Worm (Caenorhabditis elegans): ENCODE measurements around the gene faxc-2.
A peak's percentile ranks its signal among the peaks of the same experiment; 100 is the strongest.

The faxc-2 gene

DNA sequence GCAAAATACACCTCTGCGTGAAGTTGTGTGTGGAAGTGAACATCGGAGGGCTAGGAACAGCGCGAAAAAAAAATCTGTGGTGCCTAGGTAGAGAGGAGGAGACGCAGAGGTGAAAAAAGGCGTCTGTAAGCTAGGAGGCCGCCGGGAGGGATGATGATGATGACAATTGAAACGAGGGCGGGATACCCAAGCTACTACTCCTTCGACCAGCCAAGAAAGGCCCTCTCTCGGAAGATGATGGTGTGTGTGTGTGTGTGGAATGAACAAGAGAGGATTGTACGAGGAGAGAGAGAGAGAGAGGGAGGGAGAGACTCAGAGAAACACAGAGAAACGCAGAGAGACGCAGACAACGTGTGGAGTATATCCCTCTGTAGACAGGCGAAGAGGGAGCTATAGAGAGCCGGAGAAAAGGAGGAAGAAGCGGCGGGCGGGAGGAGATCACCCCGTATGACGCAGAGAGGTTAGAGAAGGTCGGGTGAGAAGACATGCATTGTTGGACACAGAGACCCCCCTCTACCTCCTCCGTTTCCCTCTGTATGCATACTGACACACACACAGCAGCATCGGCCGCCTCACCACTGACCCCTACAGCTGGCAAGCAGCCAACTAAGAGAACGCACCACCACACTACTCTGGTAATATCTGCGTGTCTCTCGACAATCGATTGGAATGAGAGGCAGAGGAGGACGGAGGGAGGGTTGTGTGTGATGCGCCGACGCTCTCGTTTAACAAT, 26.0 kb downstream of the faxc-2 start (continued):
- TF ChIP-seq ama-1 (optimal IDR thresholded peaks at IDR 0.05) = no peak
- peak; percentile 61 to 70 for TF ChIP-seq mdl-1 (tag; optimal IDR thresholded peaks at IDR 0.05)
- peak; percentile 23 for TF ChIP-seq blmp-1 (tag; optimal IDR thresholded peaks at IDR 0.05; ENCODE audit: insufficient read depth)

- peak; percentile 4 for TF ChIP-seq nhr-129 (tag; optimal IDR thresholded peaks at IDR 0.05)
- no peak for TF ChIP-seq nhr-23 (tag; optimal IDR thresholded peaks at IDR 0.05)
- no peak for TF ChIP-seq sma-3 (GFP tag; optimal IDR thresholded peaks at IDR 0.05)
- peak; percentile 49 for TF ChIP-seq C34F6.9 (tag; optimal IDR thresholded peaks at IDR 0.05)
- no peak for TF ChIP-seq F13H6.1 (tag; optimal IDR thresholded peaks at IDR 0.05)
- no peak for TF ChIP-seq ama-1 (optimal IDR thresholded peaks at IDR 0.05)
- TF ChIP-seq dmd-4 (tag; optimal IDR thresholded peaks at IDR 0.05) = no peak
- no peak for TF ChIP-seq ztf-1 (GFP tag; conservative IDR thresholded peaks at IDR 0.05)
- peak; percentile 44 for TF ChIP-seq gmeb-1 (tag; optimal IDR thresholded peaks at IDR 0.05)
- no peak for TF ChIP-seq nhr-11 (tag; optimal IDR thresholded peaks at IDR 0.05)
- TF ChIP-seq nhr-77 (tag; optimal IDR thresholded peaks at IDR 0.05) = no peak
- no peak for TF ChIP-seq mab-5 (tag; optimal IDR thresholded peaks at IDR 0.05)
- peak; percentile 67 for TF ChIP-seq unc-55 (GFP tag; optimal IDR thresholded peaks at IDR 0.05)
- peak in 1 of 2 experiments; percentile 58 for TF ChIP-seq lsy-2 (tag; optimal IDR thresholded peaks at IDR 0.05)
- TF ChIP-seq ZK546.5 (tag; optimal IDR thresholded peaks at IDR 0.05) = no peak
- TF ChIP-seq sma-9 (GFP tag; optimal IDR thresholded peaks at IDR 0.05) = no peak
- TF ChIP-seq sma-9 (tag; optimal IDR thresholded peaks at IDR 0.05) = no peak
- TF ChIP-seq ceh-82 (tag; optimal IDR thresholded peaks at IDR 0.05) = no peak
- TF ChIP-seq aly-2 (tag; optimal IDR thresholded peaks at IDR 0.05) = no peak
- TF ChIP-seq zag-1 (tag; optimal IDR thresholded peaks at IDR 0.05) = no peak
- no peak for TF ChIP-seq mbf-1 (tag; optimal IDR thresholded peaks at IDR 0.05)
- TF ChIP-seq unc-62 (GFP tag; optimal IDR thresholded peaks at IDR 0.05) = no peak
- TF ChIP-seq fos-1 (tag; optimal IDR thresholded peaks at IDR 0.05) = no peak
- TF ChIP-seq lin-13 (GFP tag; optimal IDR thresholded peaks at IDR 0.05) = no peak
- TF ChIP-seq nhr-6 (tag; optimal IDR thresholded peaks at IDR 0.05) = no peak
- no peak for TF ChIP-seq nhr-25 (tag; optimal IDR thresholded peaks at IDR 0.05)
- TF ChIP-seq lin-39 (tag; optimal IDR thresholded peaks at IDR 0.05) = no peak
- no peak for TF ChIP-seq ceh-16 (tag; optimal IDR thresholded peaks at IDR 0.05)
- no peak for TF ChIP-seq skn-1 (tag; optimal IDR thresholded peaks at IDR 0.05)
These were observed 28.9 kb downstream of the faxc-2 start, which contains the start of gene mrpl-20 for ce11 chrII:13337959-13338358. Gene mrpl-20 (plus strand): TSS chrII:13338281.

DNA sequence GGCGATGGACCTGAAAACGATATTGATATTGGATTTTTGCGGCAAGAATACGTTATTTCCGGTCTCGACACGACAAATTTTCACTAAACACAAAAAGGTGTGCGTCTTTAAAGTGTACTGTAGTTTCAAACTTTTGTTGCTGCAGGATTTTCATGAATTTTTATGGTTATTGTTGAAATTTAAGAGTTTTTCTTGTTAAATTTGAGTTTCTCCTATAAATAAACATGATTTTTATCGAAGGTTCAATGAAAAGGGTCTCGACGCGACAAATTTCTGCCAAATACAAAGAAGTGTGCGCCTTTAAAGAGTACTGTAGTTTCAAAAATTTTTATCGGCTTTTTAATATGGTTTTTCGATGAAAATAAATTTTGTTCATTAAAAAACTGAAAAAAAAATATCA, 30.9 kb downstream of the faxc-2 start:
- TF ChIP-seq ceh-82 (tag; optimal IDR thresholded peaks at IDR 0.05) (no peak), zag-1 (tag; optimal IDR thresholded peaks at IDR 0.05) (no peak), alr-1 (tag; optimal IDR thresholded peaks at IDR 0.05) (no peak), nhr-6 (tag; optimal IDR thresholded peaks at IDR 0.05) (no peak), gmeb-1 (tag; optimal IDR thresholded peaks at IDR 0.05) (no peak), mbf-1 (tag; optimal IDR thresholded peaks at IDR 0.05) (no peak), mab-5 (tag; optimal IDR thresholded peaks at IDR 0.05) (no peak), mdl-1 (tag; optimal IDR thresholded peaks at IDR 0.05) (no peak)

DNA sequence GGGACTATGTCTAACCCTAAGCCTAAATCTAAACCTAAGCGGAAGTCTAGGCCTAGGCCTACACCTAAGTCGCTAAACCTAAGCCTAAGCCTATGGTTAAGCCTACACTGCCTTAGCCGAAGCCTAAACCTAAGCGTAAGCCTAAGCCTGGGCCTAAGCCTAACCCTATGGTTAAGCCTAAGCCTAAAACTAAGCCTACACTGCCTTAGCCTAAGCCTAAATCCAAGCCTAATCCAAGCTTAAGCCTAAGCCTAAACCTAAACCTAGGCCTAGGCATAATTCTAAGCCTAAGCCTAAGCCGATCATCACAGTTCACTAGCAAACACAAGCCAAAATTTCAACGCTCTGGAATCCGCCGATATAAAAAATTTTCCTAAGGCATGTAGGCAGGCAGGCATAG, 32.2 kb downstream of the faxc-2 start:
- TF ChIP-seq aly-2 (tag; optimal IDR thresholded peaks at IDR 0.05) = no peak
- no peak for TF ChIP-seq mdl-1 (tag; optimal IDR thresholded peaks at IDR 0.05)
- no peak for TF ChIP-seq elt-1 (tag; optimal IDR thresholded peaks at IDR 0.05)

ce11 chrII:13356092-13356491, 47.0 kb downstream of the faxc-2 start, which contains the start of gene dmsr-3:
Gene dmsr-3 (minus strand): TSS chrII:13356192.
- TF ChIP-seq F13H6.1 (tag; optimal IDR thresholded peaks at IDR 0.05) (no peak), nhr-6 (tag; optimal IDR thresholded peaks at IDR 0.05) (no peak), snpc-4 (tag; optimal IDR thresholded peaks at IDR 0.05) (no peak), lin-39 (tag; optimal IDR thresholded peaks at IDR 0.05) (no peak), lin-11 (tag; optimal IDR thresholded peaks at IDR 0.05) (no peak), blmp-1 (tag; optimal IDR thresholded peaks at IDR 0.05; ENCODE audit: insufficient read depth) (no peak), skn-1 (tag; optimal IDR thresholded peaks at IDR 0.05) (no peak), mab-5 (tag; optimal IDR thresholded peaks at IDR 0.05) (no peak), unc-62 (GFP tag; optimal IDR thresholded peaks at IDR 0.05) (no peak), zag-1 (tag; optimal IDR thresholded peaks at IDR 0.05) (no peak), nhr-23 (tag; optimal IDR thresholded peaks at IDR 0.05) (no peak), unc-55 (GFP tag; optimal IDR thresholded peaks at IDR 0.05) (no peak), aly-2 (tag; optimal IDR thresholded peaks at IDR 0.05) (no peak), gmeb-1 (tag; optimal IDR thresholded peaks at IDR 0.05) (no peak), nhr-11 (tag; optimal IDR thresholded peaks at IDR 0.05) (no peak)

Data from whole organism, L2 larva.